Worm (Caenorhabditis elegans) whole organism, L1 larva: ENCODE data around the gene idpp-5.

Experiments used
- fos-1 ChIP-seq: fragments of 150-350 bp; optimal IDR thresholded peaks from 2 replicates; lab custom pipeline; 2014; ENCODE audit warnings: missing biosample characterization, missing genetic modification characterization
- nhr-11 ChIP-seq: fragments of 150-350 bp; optimal IDR thresholded peaks from 2 replicates; lab custom pipeline; 2014; ENCODE audit warnings: missing biosample characterization, missing genetic modification characterization
- nhr-28 ChIP-seq: fragments of 150-350 bp; optimal IDR thresholded peaks from 2 replicates; lab custom pipeline; 2014; ENCODE audit warnings: missing biosample characterization, missing genetic modification characterization
- nhr-76 ChIP-seq: sonication (generic microtip); optimal IDR thresholded peaks from 2 replicates; lab custom pipeline; 2017; ENCODE audit warnings: missing biosample characterization, missing genetic modification characterization
- nhr-77 ChIP-seq: fragments of 150-350 bp; optimal IDR thresholded peaks from 2 replicates; lab custom pipeline; 2014; ENCODE audit warnings: missing biosample characterization, missing genetic modification characterization
- unc-62 ChIP-seq: fragments of 150-350 bp; optimal IDR thresholded peaks from 2 replicates; lab custom pipeline; 2014; ENCODE audit warnings: missing biosample characterization, missing genetic modification reagents, missing genetic modification characterization
- unc-98 ChIP-seq: fragments of 200-800 bp; sonication (Bioruptor generic); IDR thresholded peaks from 2 replicates; pipeline ENCODE4 v1.3.6; 2022; ENCODE audit warnings: missing genetic modification characterization, missing compliant biosample characterization
- zag-1 ChIP-seq: fragments of 150-350 bp; optimal IDR thresholded peaks from 2 replicates; lab custom pipeline; 2014; ENCODE audit warnings: missing biosample characterization, missing genetic modification characterization

DNA sequence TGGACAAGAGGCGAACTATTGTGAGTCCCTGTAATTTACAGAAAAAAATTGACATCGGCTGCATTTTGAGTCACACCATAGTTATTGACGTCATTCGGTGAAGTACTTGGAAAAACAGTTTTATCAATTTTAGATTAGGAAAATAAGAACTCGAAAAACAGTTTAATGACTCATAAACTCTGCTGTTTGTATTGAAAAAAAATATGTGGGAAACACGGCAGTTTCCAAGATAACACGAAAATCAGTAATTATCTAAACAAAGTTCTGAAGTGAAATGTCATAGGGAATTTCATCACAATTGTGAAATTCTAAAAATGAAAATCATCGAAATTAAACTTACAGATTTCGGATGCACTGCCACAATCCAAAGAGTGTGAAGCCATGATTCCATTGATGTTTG is 22.2 kb upstream of the idpp-5 start:
- TF ChIP-seq unc-62 (no peak), zag-1 (tag; lab: Kevin White, UChicago) (no peak), nhr-11 (no peak), nhr-76 (tag; lab: Kevin White, UChicago) (no peak), fos-1 (tag; lab: Kevin White, UChicago) (no peak), nhr-28 (tag; lab: Kevin White, UChicago) (no peak), unc-98 (GFP tag; lab: Robert Waterston, UW) (no peak), nhr-77 (tag; lab: Kevin White, UChicago) (no peak)
